Worm (Caenorhabditis elegans) whole organism, L4 larva: Measurements from ENCODE around the gene cst-1.
A peak's percentile ranks its signal among the peaks of the same experiment; 100 is the strongest.

Experiments used
- F37D6.2 ChIP-seq: sonication (generic microtip); optimal IDR thresholded peaks from 2 replicates; lab custom pipeline; 2016; ENCODE audit warnings: mild to moderate bottlenecking, missing genetic modification characterization, missing compliant biosample characterization
- T26A8.4 ChIP-seq: fragments of 200-800 bp; sonication (Bioruptor generic); IDR thresholded peaks from 2 replicates; pipeline ENCODE4 v1.3.6; 2022; ENCODE audit warnings: missing genetic modification characterization, missing compliant biosample characterization
- Y5F2A.4 ChIP-seq: fragments of 200-800 bp; sonication (Bioruptor generic); optimal IDR thresholded peaks from 2 replicates; lab custom pipeline; 2018; ENCODE audit warnings: mild to moderate bottlenecking, missing genetic modification characterization, missing compliant biosample characterization
- Y75B8A.6 ChIP-seq: fragments of 200-800 bp; sonication (Bioruptor generic); IDR thresholded peaks from 2 replicates; pipeline ENCODE4 v1.3.6; 2022; ENCODE audit warnings: missing genetic modification reagents, missing genetic modification characterization, missing compliant biosample characterization
- ZK546.5 ChIP-seq, 2 experiments: sonication (generic microtip); optimal IDR thresholded peaks; 2 replicates each; lab custom pipeline; 2017; ENCODE audit warnings: missing biosample characterization in 2 of 2, missing genetic modification characterization in 2 of 2
- aha-1 ChIP-seq: fragments of 150-350 bp; peaks from one replicate; lab custom pipeline; 2014; ENCODE audit warnings: missing biosample characterization, missing genetic modification characterization
- ceh-20 ChIP-seq: fragments of 200-800 bp; sonication (Bioruptor generic); IDR thresholded peaks from 2 replicates; pipeline ENCODE4 v1.3.6; 2022; ENCODE audit warnings: missing genetic modification reagents, missing genetic modification characterization, missing compliant biosample characterization
- ceh-28 ChIP-seq: fragments of 150-350 bp; optimal IDR thresholded peaks from 2 replicates; lab custom pipeline; 2014; ENCODE audit warnings: missing biosample characterization, missing genetic modification reagents, missing genetic modification characterization
- ceh-32 ChIP-seq: sonication (generic microtip); optimal IDR thresholded peaks from 2 replicates; lab custom pipeline; 2016; ENCODE audit warnings: mild to moderate bottlenecking, missing genetic modification characterization, missing compliant biosample characterization; ENCODE audit not compliant: poor library complexity
- ceh-44 ChIP-seq: fragments of 200-800 bp; sonication (Bioruptor generic); IDR thresholded peaks from 2 replicates; pipeline ENCODE4 v1.3.6; 2022; ENCODE audit warnings: missing genetic modification reagents, missing genetic modification characterization, missing compliant biosample characterization
- ces-1 ChIP-seq: fragments of 150-350 bp; sonication (generic microtip); optimal IDR thresholded peaks from 4 replicates; lab custom pipeline; 2014; ENCODE audit warnings: missing biosample characterization, missing genetic modification reagents, missing genetic modification characterization
- ctbp-1 ChIP-seq: fragments of 200-800 bp; sonication (Bioruptor generic); IDR thresholded peaks from 2 replicates; pipeline ENCODE4 v1.3.6; 2022; ENCODE audit warnings: missing genetic modification reagents, missing genetic modification characterization, missing compliant biosample characterization
- daf-12 ChIP-seq: fragments of 150-350 bp; optimal IDR thresholded peaks from 2 replicates; lab custom pipeline; 2014; ENCODE audit warnings: missing biosample characterization, missing genetic modification reagents, missing genetic modification characterization
- daf-16 ChIP-seq, 3 experiments: sonication (generic microtip); optimal IDR thresholded peaks; 2 replicates each; lab custom pipeline; 2016 to 2017; ENCODE audit warnings: missing genetic modification characterization in 3 of 3, missing genetic modification reagents in 3 of 3, mild to moderate bottlenecking in 2 of 3, missing compliant biosample characterization in 2 of 3, missing biosample characterization in 1 of 3, moderate library complexity in 1 of 3
- dmd-6 ChIP-seq: fragments of 200-800 bp; sonication (Bioruptor generic); IDR thresholded peaks from 2 replicates; pipeline ENCODE4 v1.3.6; 2022; ENCODE audit warnings: missing genetic modification reagents, missing genetic modification characterization, missing compliant biosample characterization
- dpl-1 ChIP-seq: fragments of 150-350 bp; optimal IDR thresholded peaks from 2 replicates; lab custom pipeline; 2014; ENCODE audit warnings: missing biosample characterization, missing genetic modification reagents, missing genetic modification characterization
- fos-1 ChIP-seq: fragments of 150-350 bp; optimal IDR thresholded peaks from 2 replicates; lab custom pipeline; 2014; ENCODE audit warnings: missing biosample characterization, missing genetic modification characterization
- hmg-1.1 ChIP-seq: fragments of 200-800 bp; sonication (Bioruptor generic); IDR thresholded peaks from 2 replicates; pipeline ENCODE4 v1.3.6; 2022; ENCODE audit warnings: missing genetic modification reagents, missing genetic modification characterization, missing compliant biosample characterization
- jun-1 ChIP-seq: fragments of 150-350 bp; optimal IDR thresholded peaks from 2 replicates; lab custom pipeline; 2014; ENCODE audit warnings: missing biosample characterization, missing genetic modification reagents, missing genetic modification characterization
- lin-1 ChIP-seq: fragments of 200-800 bp; sonication (Bioruptor generic); IDR thresholded peaks from 2 replicates; pipeline ENCODE4 v1.3.6; 2022; ENCODE audit warnings: missing genetic modification reagents, missing genetic modification characterization, missing compliant biosample characterization
- lin-13 ChIP-seq: fragments of 150-350 bp; optimal IDR thresholded peaks from 2 replicates; lab custom pipeline; 2014; ENCODE audit warnings: missing biosample characterization, missing genetic modification reagents, missing genetic modification characterization
- lin-15B ChIP-seq: fragments of 150-350 bp; sonication (generic microtip); optimal IDR thresholded peaks from 3 replicates; lab custom pipeline; 2014; ENCODE audit warnings: missing biosample characterization, missing genetic modification characterization
- lin-29 ChIP-seq: fragments of 200-800 bp; sonication (Bioruptor generic); IDR thresholded peaks from 2 replicates; pipeline ENCODE4 v1.3.6; 2022; ENCODE audit warnings: missing genetic modification reagents, missing genetic modification characterization, missing compliant biosample characterization
- mep-1 ChIP-seq: fragments of 150-350 bp; sonication (generic microtip); optimal IDR thresholded peaks from 3 replicates; lab custom pipeline; 2014; ENCODE audit warnings: missing biosample characterization, missing genetic modification characterization
- mes-2 ChIP-seq: sonication (generic microtip); optimal IDR thresholded peaks from 2 replicates; lab custom pipeline; 2016; ENCODE audit warnings: missing genotype, mild to moderate bottlenecking, missing genetic modification characterization, missing compliant biosample characterization; ENCODE audit not compliant: poor library complexity, severe bottlenecking
- mxl-3 ChIP-seq: fragments of 200-800 bp; sonication (Bioruptor generic); optimal IDR thresholded peaks from 2 replicates; lab custom pipeline; 2018; ENCODE audit warnings: mild to moderate bottlenecking, missing genetic modification characterization, missing compliant biosample characterization
- nhr-102 ChIP-seq: sonication (generic microtip); optimal IDR thresholded peaks from 2 replicates; lab custom pipeline; 2016; ENCODE audit warnings: mild to moderate bottlenecking, missing genetic modification characterization, moderate library complexity, missing compliant biosample characterization
- nhr-28 ChIP-seq: fragments of 150-350 bp; optimal IDR thresholded peaks from 2 replicates; lab custom pipeline; 2014; ENCODE audit warnings: missing biosample characterization, missing genetic modification characterization
- rbr-2 ChIP-seq: sonication (generic microtip); optimal IDR thresholded peaks from 2 replicates; lab custom pipeline; 2016; ENCODE audit warnings: missing genotype, missing genetic modification characterization, missing compliant biosample characterization
- set-16 ChIP-seq: fragments of 200-800 bp; sonication (Bioruptor generic); IDR thresholded peaks from 2 replicates; pipeline ENCODE4 v1.3.6; 2022; ENCODE audit warnings: missing genetic modification reagents, missing genetic modification characterization, missing compliant biosample characterization
- skn-1 ChIP-seq: fragments of 150-350 bp; optimal IDR thresholded peaks from 2 replicates; lab custom pipeline; 2014; ENCODE audit warnings: missing biosample characterization, missing genetic modification characterization
- spr-3 ChIP-seq: fragments of 200-800 bp; sonication (Bioruptor generic); optimal IDR thresholded peaks from 2 replicates; lab custom pipeline; 2018; ENCODE audit warnings: mild to moderate bottlenecking, missing genetic modification characterization, missing compliant biosample characterization
- unc-62 ChIP-seq, 3 experiments: fragments of 150-350 bp in 1 of 3; sonication (generic microtip); optimal IDR thresholded peaks in 2 of 3; peaks in 1 of 3; 1 replicate in 1 of 3; 2 replicates in 2 of 3; lab custom pipeline; 2014 to 2017; ENCODE audit warnings: missing biosample characterization in 3 of 3, missing genetic modification characterization in 3 of 3, missing genetic modification reagents in 3 of 3, missing genotype in 1 of 3
- zip-11 ChIP-seq: fragments of 200-800 bp; sonication (Bioruptor generic); IDR thresholded peaks from 2 replicates; pipeline ENCODE4 v1.3.6; 2022; ENCODE audit warnings: missing genetic modification characterization, missing compliant biosample characterization

The cst-1 gene

DNA sequence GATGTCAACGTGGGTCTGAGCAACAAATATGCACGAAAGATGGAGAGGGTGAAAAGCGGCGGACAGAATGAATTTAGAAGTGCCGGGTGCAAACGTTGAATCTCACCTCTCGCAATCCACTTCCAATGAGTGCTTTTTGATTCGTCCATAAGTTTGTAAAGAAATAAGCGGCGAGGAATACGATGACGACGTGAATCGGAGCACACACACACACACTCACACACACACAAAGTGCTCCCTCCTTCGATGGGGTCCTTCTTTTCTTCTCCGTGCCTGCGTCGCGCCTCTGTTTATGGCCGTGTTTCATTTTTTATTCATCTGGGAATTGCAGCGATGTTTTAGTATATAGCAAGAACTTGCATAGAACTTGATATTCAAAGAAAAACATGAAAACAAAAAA is 42.0 kb upstream of the cst-1 start, which contains the start of gene paf-2 (continued):
- TF ChIP-seq mes-2 (tag; lab: Kevin White, UChicago) (no peak), lin-1 (GFP tag; lab: Robert Waterston, UW) (no peak), lin-15B (tag; lab: Kevin White, UChicago) (no peak), ceh-28 (tag; lab: Kevin White, UChicago) (no peak), Y5F2A.4 (GFP tag; lab: Kevin White, UChicago) (no peak), ceh-32 (no peak)

ce11 chrX:4303200-4303599 is 36.2 kb upstream of the cst-1 start:
- TF ChIP-seq jun-1 (tag; lab: Kevin White, UChicago), result no peak
- TF ChIP-seq ceh-44 (GFP tag; lab: Robert Waterston, UW), result no peak
- peak in 1 of 2 experiments; percentile 91 for TF ChIP-seq unc-62 (GFP tag; optimal IDR thresholded peaks at IDR 0.05 in 1 of 2; lab: Kevin White, UChicago)
- TF ChIP-seq unc-62 (tag; optimal IDR thresholded peaks at IDR 0.05; lab: Kevin White, UChicago), result no peak
- TF ChIP-seq, all 104 proteins: peak for 1

ce11 chrX:4306861-4307260 is 32.6 kb upstream of the cst-1 start, which contains the start of gene pqn-15:
Gene pqn-15 (minus strand): TSS chrX:4306961.
- TF ChIP-seq spr-3 (GFP tag; lab: Kevin White, UChicago) (no peak), dmd-6 (GFP tag; lab: Robert Waterston, UW) (no peak), Y5F2A.4 (GFP tag; lab: Kevin White, UChicago) (no peak), fos-1 (tag; lab: Kevin White, UChicago) (no peak), Y75B8A.6 (no peak), ces-1 (GFP tag; lab: Kevin White, UChicago) (no peak), F37D6.2 (tag; lab: Kevin White, UChicago) (no peak), daf-12 (tag; lab: Kevin White, UChicago) (no peak), skn-1 (no peak), nhr-102 (tag; lab: Kevin White, UChicago) (no peak), set-16 (GFP tag; lab: Robert Waterston, UW) (no peak), zip-11 (GFP tag; lab: Robert Waterston, UW) (no peak), mes-2 (tag; lab: Kevin White, UChicago) (no peak)

DNA sequence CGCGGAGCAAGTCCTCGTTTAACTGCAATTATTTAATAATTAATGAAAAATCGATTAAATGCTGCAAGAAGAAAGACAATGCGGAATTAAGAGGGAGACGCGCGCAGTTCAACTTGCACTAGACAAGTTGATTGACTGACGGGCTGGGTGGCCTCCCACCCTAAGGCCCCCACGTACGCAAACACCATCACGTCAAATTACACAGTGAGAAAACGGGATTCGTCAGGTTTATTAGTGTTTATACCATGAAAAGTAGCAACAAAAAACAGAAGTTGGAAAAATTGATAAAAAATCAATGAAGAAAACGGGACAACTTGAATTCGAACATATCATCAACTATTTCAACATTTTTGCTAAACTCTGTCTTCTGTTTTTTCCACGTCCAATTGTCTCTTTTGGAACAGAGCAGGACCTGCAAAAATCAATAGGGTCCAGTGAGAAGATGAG is 31.9 kb upstream of the cst-1 start:
- TF ChIP-seq F37D6.2 (tag; lab: Kevin White, UChicago) (no peak), ctbp-1 (GFP tag; lab: Robert Waterston, UW) (0 out of 2 replicates have a peak, but pooled peaks have one; percentile 8), ZK546.5 (tag; optimal IDR thresholded peaks at IDR 0.05; lab: Kevin White, UChicago) (no peak), daf-16 (GFP tag; optimal IDR thresholded peaks at IDR 0.05; lab: Kevin White, UChicago) (no peak), daf-16 (tag; optimal IDR thresholded peaks at IDR 0.05; lab: Kevin White, UChicago) (peak; percentile 67), lin-13 (GFP tag; lab: Kevin White, UChicago) (no peak), hmg-1.1 (GFP tag; lab: Robert Waterston, UW) (peak; percentile 65), mes-2 (tag; lab: Kevin White, UChicago) (no peak), mep-1 (tag; lab: Kevin White, UChicago) (peak; percentile 62), lin-29 (no peak), dpl-1 (peak; percentile 39), ceh-20 (GFP tag; lab: Robert Waterston, UW) (peak; percentile 34; the same call in 1 of the 2 replicates), T26A8.4 (GFP tag; lab: Robert Waterston, UW) (no peak), mxl-3 (GFP tag; lab: Kevin White, UChicago) (peak; percentile 28), nhr-28 (tag; lab: Kevin White, UChicago) (peak; percentile 52), rbr-2 (tag; lab: Kevin White, UChicago) (peak; percentile 37), aha-1 (tag; lab: Kevin White, UChicago) (peak; percentile 43), dmd-6 (GFP tag; lab: Robert Waterston, UW) (peak; percentile 44; the same call in 1 of the 2 replicates)
- TF ChIP-seq, all 104 proteins: peak for 11
